Worm (Caenorhabditis elegans) whole organism, mixed stage, embryonic: Measurements from ENCODE around the gene F36H1.12.

Experiments used
- M03D4.4 ChIP-seq: sonication (generic microtip); optimal IDR thresholded peaks from 2 replicates; lab custom pipeline; 2017; ENCODE audit warnings: mild to moderate bottlenecking, missing genetic modification characterization, missing compliant biosample characterization
- bed-3 ChIP-seq: fragments of 200-800 bp; sonication (Bioruptor generic); optimal IDR thresholded peaks from 3 replicates; lab custom pipeline; 2018; ENCODE audit warnings: mild to moderate bottlenecking, missing genetic modification characterization, moderate library complexity, missing compliant biosample characterization
- blmp-1 ChIP-seq: fragments of 150-350 bp; optimal IDR thresholded peaks from 2 replicates; lab custom pipeline; 2014; ENCODE audit warnings: missing biosample characterization, missing genetic modification characterization
- ceh-39 ChIP-seq: fragments of 150-350 bp; optimal IDR thresholded peaks from 2 replicates; lab custom pipeline; 2014; ENCODE audit warnings: missing biosample characterization, missing genetic modification characterization
- ceh-43 ChIP-seq: fragments of 200-800 bp; sonication (Bioruptor generic); optimal IDR thresholded peaks from 2 replicates; lab custom pipeline; 2018; ENCODE audit warnings: mild to moderate bottlenecking, missing genetic modification characterization, moderate library complexity, missing compliant biosample characterization
- ces-1 ChIP-seq: fragments of 150-350 bp; optimal IDR thresholded peaks from 2 replicates; lab custom pipeline; 2014; ENCODE audit warnings: missing biosample characterization, missing genetic modification reagents, missing genetic modification characterization
- drap-1 ChIP-seq: fragments of 200-800 bp; sonication (Bioruptor generic); optimal IDR thresholded peaks from 3 replicates; lab custom pipeline; 2018; ENCODE audit warnings: mild to moderate bottlenecking, missing genetic modification characterization, missing compliant biosample characterization
- elt-1 ChIP-seq: sonication (generic microtip); optimal IDR thresholded peaks from 2 replicates; lab custom pipeline; 2017; ENCODE audit warnings: missing genetic modification characterization, mild to moderate bottlenecking, missing compliant biosample characterization, antibody characterized with exemption, moderate library complexity, borderline replicate concordance; ENCODE audit not compliant: insufficient read depth
- flh-1 ChIP-seq: fragments of 200-800 bp; sonication (Bioruptor generic); optimal IDR thresholded peaks from 2 replicates; lab custom pipeline; 2018; ENCODE audit warnings: mild to moderate bottlenecking, missing genetic modification characterization, moderate library complexity, missing compliant biosample characterization
- hlh-1 ChIP-seq: fragments of 150-350 bp; optimal IDR thresholded peaks from 2 replicates; lab custom pipeline; 2014; ENCODE audit warnings: missing biosample characterization, missing genetic modification reagents, missing genetic modification characterization
- lin-13 ChIP-seq: fragments of 150-350 bp; optimal IDR thresholded peaks from 2 replicates; lab custom pipeline; 2014; ENCODE audit warnings: missing biosample characterization, missing genetic modification characterization
- lin-32 ChIP-seq: fragments of 200-800 bp; sonication (Bioruptor generic); optimal IDR thresholded peaks from 2 replicates; lab custom pipeline; 2018; ENCODE audit warnings: mild to moderate bottlenecking, missing genetic modification characterization, missing compliant biosample characterization
- lsy-2 ChIP-seq: fragments of 150-350 bp; optimal IDR thresholded peaks from 2 replicates; lab custom pipeline; 2014; ENCODE audit warnings: missing biosample characterization, missing genetic modification characterization
- mab-5 ChIP-seq: fragments of 150-350 bp; optimal IDR thresholded peaks from 2 replicates; lab custom pipeline; 2014; ENCODE audit warnings: missing biosample characterization, missing genetic modification characterization
- mep-1 ChIP-seq: fragments of 150-350 bp; optimal IDR thresholded peaks from 2 replicates; lab custom pipeline; 2017; ENCODE audit warnings: missing biosample characterization, missing genetic modification reagents, missing genetic modification characterization, inconsistent platforms
- mls-2 ChIP-seq: sonication (generic microtip); optimal IDR thresholded peaks from 2 replicates; lab custom pipeline; 2016; ENCODE audit warnings: mild to moderate bottlenecking, missing genetic modification characterization, moderate library complexity, missing compliant biosample characterization
- nhr-2 ChIP-seq: fragments of 150-350 bp; optimal IDR thresholded peaks from 2 replicates; lab custom pipeline; 2014; ENCODE audit warnings: missing biosample characterization, missing genetic modification characterization
- nhr-76 ChIP-seq: sonication (generic microtip); optimal IDR thresholded peaks from 2 replicates; lab custom pipeline; 2017; ENCODE audit warnings: missing biosample characterization, missing genetic modification characterization
- pha-4 ChIP-seq: fragments of 150-350 bp; optimal IDR thresholded peaks from 2 replicates; lab custom pipeline; 2018; ENCODE audit warnings: missing biosample characterization, missing genetic modification reagents, missing genetic modification characterization
- sem-2 ChIP-seq: fragments of 200-800 bp; sonication (Bioruptor generic); optimal IDR thresholded peaks from 2 replicates; lab custom pipeline; 2018; ENCODE audit warnings: mild to moderate bottlenecking, missing genetic modification characterization, missing compliant biosample characterization
- sptf-1 ChIP-seq: sonication (generic microtip); optimal IDR thresholded peaks from 2 replicates; lab custom pipeline; 2017; ENCODE audit warnings: mild to moderate bottlenecking, missing genetic modification characterization, moderate library complexity, missing compliant biosample characterization
- tbx-8 ChIP-seq: fragments of 200-800 bp; sonication (Bioruptor generic); optimal IDR thresholded peaks from 2 replicates; lab custom pipeline; 2018; ENCODE audit warnings: mild to moderate bottlenecking, missing genetic modification characterization, moderate library complexity, missing compliant biosample characterization
- unc-120 ChIP-seq: sonication (generic microtip); optimal IDR thresholded peaks from 2 replicates; lab custom pipeline; 2017; ENCODE audit warnings: missing genetic modification characterization, missing compliant biosample characterization; ENCODE audit not compliant: poor library complexity, severe bottlenecking
- unc-62 ChIP-seq: fragments of 150-350 bp; optimal IDR thresholded peaks from 2 replicates; lab custom pipeline; 2014; ENCODE audit warnings: missing biosample characterization, missing genetic modification reagents, missing genetic modification characterization
- zip-8 ChIP-seq: fragments of 150-350 bp; optimal IDR thresholded peaks from 2 replicates; lab custom pipeline; 2014; ENCODE audit warnings: missing biosample characterization, missing genetic modification characterization
- ztf-11 ChIP-seq: fragments of 150-350 bp; optimal IDR thresholded peaks from 2 replicates; lab custom pipeline; 2014; ENCODE audit warnings: missing biosample characterization, missing genetic modification characterization

Gene F36H1.12

DNA sequence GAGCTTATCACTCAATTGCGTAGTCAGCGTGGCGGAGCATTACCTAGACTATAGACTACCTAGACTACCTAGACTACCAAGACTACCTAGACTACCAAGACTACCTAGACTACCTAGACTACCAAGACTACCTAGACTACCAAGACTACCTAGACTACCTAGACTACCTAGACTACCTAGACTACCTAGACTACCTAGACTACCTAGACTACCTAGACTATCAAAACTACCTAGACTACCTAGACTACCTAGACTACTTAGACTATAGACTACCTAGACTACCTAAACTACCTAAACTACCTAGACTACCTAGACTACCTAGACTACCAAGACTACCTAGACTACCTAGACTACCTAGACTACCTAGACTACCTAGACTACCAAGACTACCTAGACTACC lies 17.4 kb upstream of the F36H1.12 start:
- TF ChIP-seq sptf-1 (tag; lab: Kevin White, UChicago) (peak; percentile 80), tbx-8 (GFP tag; lab: Kevin White, UChicago) (peak; percentile 16)

DNA sequence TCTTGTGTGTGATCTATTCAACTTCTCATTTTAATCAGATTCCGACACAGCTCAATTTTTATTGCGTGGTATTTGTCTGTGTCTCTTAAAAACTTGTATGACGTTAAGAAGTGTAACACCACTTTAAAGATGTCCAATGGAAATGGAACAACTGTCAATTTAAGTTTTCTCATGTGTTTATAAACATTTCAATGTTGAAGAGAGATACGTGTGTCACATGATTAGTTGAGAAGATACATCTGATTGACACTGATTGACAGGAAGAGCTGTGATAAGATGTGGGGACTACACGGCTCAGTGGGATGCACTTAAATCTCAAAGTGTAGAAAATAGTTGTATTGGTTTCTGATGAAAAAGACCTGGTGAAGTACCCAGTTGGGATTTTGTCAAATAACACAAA lies 14.8 kb upstream of the F36H1.12 start:
- TF ChIP-seq ces-1 (GFP tag; lab: Kevin White, UChicago) (no peak), blmp-1 (tag; lab: Kevin White, UChicago) (no peak), sptf-1 (tag; lab: Kevin White, UChicago) (no peak), nhr-76 (tag; lab: Kevin White, UChicago) (no peak), unc-62 (GFP tag; lab: Kevin White, UChicago) (peak; percentile 100), mls-2 (tag; lab: Kevin White, UChicago) (no peak), zip-8 (tag; lab: Kevin White, UChicago) (no peak), mab-5 (peak; percentile 62), ztf-11 (tag; lab: Kevin White, UChicago) (no peak), sem-2 (GFP tag; lab: Kevin White, UChicago) (no peak), bed-3 (no peak), flh-1 (no peak), unc-120 (tag; lab: Kevin White, UChicago) (peak; percentile 57), mep-1 (tag; lab: Kevin White, UChicago) (no peak), lin-32 (GFP tag; lab: Kevin White, UChicago) (no peak), M03D4.4 (tag; lab: Kevin White, UChicago) (no peak), drap-1 (GFP tag; lab: Kevin White, UChicago) (no peak), lsy-2 (tag; lab: Kevin White, UChicago) (no peak), hlh-1 (peak; percentile 68), nhr-2 (tag; lab: Kevin White, UChicago) (no peak)
- TF ChIP-seq, all 35 proteins: peak for 4

DNA sequence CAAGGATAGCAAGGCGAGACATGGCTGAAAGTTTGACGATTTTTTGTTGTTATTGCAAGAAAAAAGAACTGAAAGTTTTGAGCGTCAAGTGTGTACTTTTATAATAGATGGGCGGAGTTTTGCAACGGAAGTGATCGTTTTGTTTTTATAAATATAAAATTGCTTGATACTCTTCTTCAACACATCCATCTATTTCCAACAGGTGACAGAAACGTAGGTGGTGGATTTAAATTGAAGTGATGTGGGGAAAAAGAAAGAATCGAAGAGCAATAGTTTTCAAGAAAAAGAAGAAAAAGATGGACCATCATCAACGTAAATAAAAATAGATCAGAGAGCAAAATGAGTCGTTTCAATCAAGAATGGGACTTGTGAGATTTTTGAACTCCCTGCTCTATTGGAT lies 13.5 kb upstream of the F36H1.12 start, which contains the start of gene ttr-17:
ttr-17 (minus strand) TSS at position 24 of the 400 bp plus-strand sequence.
- TF ChIP-seq nhr-76 (tag; lab: Kevin White, UChicago): no peak
- peak; percentile 52 for TF ChIP-seq unc-62 (GFP tag; lab: Kevin White, UChicago)
- TF ChIP-seq, all 35 proteins: peak for 1

DNA sequence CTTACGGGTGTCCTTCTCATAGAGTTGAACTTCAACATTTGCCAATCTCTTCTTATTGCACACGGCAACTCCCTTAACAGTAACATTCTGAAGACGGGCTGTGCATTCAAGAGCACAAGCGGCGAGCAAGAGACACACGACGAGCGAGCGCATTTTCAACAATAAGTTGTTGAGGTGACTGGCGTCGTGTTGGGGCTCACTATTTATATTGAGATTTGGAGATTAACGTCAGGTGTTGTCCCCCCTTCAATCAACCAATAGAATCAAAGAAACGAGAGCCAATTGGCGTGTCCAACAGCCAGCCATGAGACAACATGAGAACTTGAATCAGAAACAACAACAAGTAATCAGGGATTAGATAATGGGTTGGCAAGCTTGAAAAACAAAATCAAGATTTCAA lies 10.5 kb upstream of the F36H1.12 start, which contains the start of gene ttr-16:
ttr-16 (minus strand) TSS at position 176 of the 400 bp plus-strand sequence.
- TF ChIP-seq tbx-8 (GFP tag; lab: Kevin White, UChicago) (no peak), unc-120 (tag; lab: Kevin White, UChicago) (peak; percentile 59), bed-3 (no peak), unc-62 (GFP tag; lab: Kevin White, UChicago) (peak; percentile 80), hlh-1 (peak; percentile 97), ceh-43 (GFP tag; lab: Kevin White, UChicago) (no peak), nhr-2 (tag; lab: Kevin White, UChicago) (no peak), pha-4 (tag; lab: Kevin White, UChicago) (no peak)

DNA sequence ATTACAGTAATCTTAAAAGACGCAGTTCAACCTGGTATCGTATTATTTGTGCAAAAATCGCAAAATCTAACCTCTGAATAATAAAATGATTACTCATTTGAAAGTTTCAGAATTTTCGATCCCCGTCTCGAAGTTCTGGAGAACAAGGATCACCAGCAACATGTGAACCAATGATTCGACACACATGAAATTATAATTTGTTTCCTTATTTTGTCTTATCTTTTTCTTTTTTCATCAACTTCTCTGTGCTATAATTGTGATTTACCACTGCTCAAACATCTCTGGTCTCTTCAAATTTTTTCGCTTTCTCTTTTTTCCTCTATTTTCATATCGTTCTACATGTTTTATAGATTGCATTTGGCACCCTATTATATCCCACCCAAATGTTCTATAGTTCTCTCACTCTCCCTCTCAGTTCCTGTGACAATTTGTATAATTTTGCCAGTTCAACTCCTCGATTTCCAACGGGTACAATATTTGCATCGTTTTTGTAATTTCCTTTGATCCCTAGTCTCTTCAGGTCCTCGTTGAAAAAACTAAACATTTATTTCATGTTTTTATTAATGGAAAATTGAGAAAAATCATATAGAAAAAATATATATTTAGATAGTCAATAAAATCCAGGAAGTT lies 9.6 kb upstream of the F36H1.12 start:
- no peak for TF ChIP-seq bed-3
- no peak for TF ChIP-seq unc-120 (tag; lab: Kevin White, UChicago)
- TF ChIP-seq tbx-8 (GFP tag; lab: Kevin White, UChicago): no peak
- no peak for TF ChIP-seq mls-2 (tag; lab: Kevin White, UChicago)
- TF ChIP-seq lin-13 (tag; lab: Kevin White, UChicago): no peak
- TF ChIP-seq ceh-43 (GFP tag; lab: Kevin White, UChicago): no peak
- TF ChIP-seq ceh-39 (tag; lab: Kevin White, UChicago): no peak
- no peak for TF ChIP-seq mep-1 (tag; lab: Kevin White, UChicago)
- no peak for TF ChIP-seq elt-1 (tag; lab: Kevin White, UChicago)
- no peak for TF ChIP-seq M03D4.4 (tag; lab: Kevin White, UChicago)

DNA sequence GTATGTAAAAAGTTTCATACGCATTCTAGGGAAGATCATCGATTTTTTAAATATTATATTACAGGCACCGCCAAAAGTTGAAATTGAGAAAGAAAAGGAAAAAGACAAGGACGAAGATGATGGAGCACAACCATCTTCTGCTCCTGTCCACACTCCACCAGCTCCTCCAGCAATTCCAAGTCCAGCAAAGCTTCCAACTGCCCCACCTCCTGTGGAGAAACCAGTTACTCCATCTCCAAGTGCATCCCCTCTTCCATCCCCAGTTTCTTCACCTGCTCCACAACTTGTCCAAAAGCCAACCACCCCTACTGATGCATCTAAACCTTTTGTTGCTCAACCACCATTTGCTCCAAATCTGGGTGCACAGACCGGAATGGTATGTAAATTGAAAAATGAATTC lies 1.5 kb downstream of the F36H1.12 start:
- no peak for TF ChIP-seq nhr-2 (tag; lab: Kevin White, UChicago)
- no peak for TF ChIP-seq unc-62 (GFP tag; lab: Kevin White, UChicago)
- no peak for TF ChIP-seq lsy-2 (tag; lab: Kevin White, UChicago)
